Worm (Caenorhabditis elegans) whole organism, L2 larva: Measurements from ENCODE around the gene pitr-4.

Experiments
- F13H6.1 ChIP-seq: sonication (generic microtip); optimal IDR thresholded peaks from 2 replicates; lab custom pipeline; 2016; ENCODE audit warnings: missing genetic modification characterization, missing compliant biosample characterization
- Y55F3AM.14 ChIP-seq: fragments of 200-800 bp; sonication (Bioruptor generic); optimal IDR thresholded peaks from 2 replicates; lab custom pipeline; 2018; ENCODE audit warnings: mild to moderate bottlenecking, missing genetic modification characterization, missing compliant biosample characterization
- ceh-16 ChIP-seq: fragments of 150-350 bp; optimal IDR thresholded peaks from 2 replicates; lab custom pipeline; 2014; ENCODE audit warnings: missing biosample characterization, missing genetic modification characterization
- fos-1 ChIP-seq: fragments of 150-350 bp; optimal IDR thresholded peaks from 2 replicates; lab custom pipeline; 2014; ENCODE audit warnings: missing biosample characterization, missing genetic modification characterization
- lin-13 ChIP-seq: fragments of 150-350 bp; optimal IDR thresholded peaks from 2 replicates; lab custom pipeline; 2014; ENCODE audit warnings: missing biosample characterization, missing genetic modification reagents, missing genetic modification characterization
- lin-39 ChIP-seq: fragments of 150-350 bp; optimal IDR thresholded peaks from 2 replicates; lab custom pipeline; 2014; ENCODE audit warnings: missing biosample characterization, missing genetic modification reagents, missing genetic modification characterization
- mdl-1 ChIP-seq, 2 experiments: fragments of 150-350 bp in 1 of 2; sonication (generic microtip) in 1 of 2; optimal IDR thresholded peaks; 2 replicates each; lab custom pipeline; 2017; ENCODE audit warnings: missing biosample characterization in 2 of 2, missing genetic modification characterization in 2 of 2
- nhr-237 ChIP-seq: fragments of 150-350 bp; optimal IDR thresholded peaks from 2 replicates; lab custom pipeline; 2014; ENCODE audit warnings: missing biosample characterization, missing genetic modification characterization
- peb-1 ChIP-seq: fragments of 150-350 bp; optimal IDR thresholded peaks from 2 replicates; lab custom pipeline; 2014; ENCODE audit warnings: missing biosample characterization, missing genetic modification characterization
- skn-1 ChIP-seq: sonication (generic microtip); optimal IDR thresholded peaks from 2 replicates; lab custom pipeline; 2017; ENCODE audit warnings: missing biosample characterization, missing genetic modification characterization
- snpc-4 ChIP-seq: fragments of 150-350 bp; optimal IDR thresholded peaks from 2 replicates; lab custom pipeline; 2014; ENCODE audit warnings: missing biosample characterization, missing genetic modification characterization
- unc-39 ChIP-seq: fragments of 150-350 bp; optimal IDR thresholded peaks from 2 replicates; lab custom pipeline; 2014; ENCODE audit warnings: missing biosample characterization, missing genetic modification characterization
- unc-55 ChIP-seq: fragments of 150-350 bp; sonication (generic microtip); optimal IDR thresholded peaks from 3 replicates; lab custom pipeline; 2014; ENCODE audit warnings: missing biosample characterization, missing genetic modification reagents, missing genetic modification characterization

ce11 chrV:9680260-9680659, 18.8 kb upstream of the pitr-4 start:
- TF ChIP-seq peb-1 (no peak), mdl-1 (tag; optimal IDR thresholded peaks at IDR 0.05; lab: Kevin White, UChicago) (no peak), nhr-237 (tag; lab: Kevin White, UChicago) (no peak), unc-39 (tag; lab: Kevin White, UChicago) (no peak), F13H6.1 (tag; lab: Kevin White, UChicago) (no peak), fos-1 (tag; lab: Kevin White, UChicago) (no peak), lin-13 (GFP tag; lab: Kevin White, UChicago) (no peak), Y55F3AM.14 (GFP tag; lab: Kevin White, UChicago) (no peak), skn-1 (no peak), snpc-4 (tag; lab: Kevin White, UChicago) (no peak), lin-39 (tag; lab: Kevin White, UChicago) (no peak), ceh-16 (tag; lab: Kevin White, UChicago) (no peak), unc-55 (GFP tag; lab: Kevin White, UChicago) (no peak)
